Fruit fly (Drosophila melanogaster) whole organism, embryonic: Measurements from ENCODE around the gene Ugt37D1.

Experiments used
- Abd-B ChIP-seq: fragments of 200-800 bp; sonication (Bioruptor generic); optimal IDR thresholded peaks from 2 replicates; lab custom pipeline; 2018; ENCODE audit warnings: missing biosample characterization, mild to moderate bottlenecking, missing genetic modification characterization, moderate library complexity
- Adf1 ChIP-seq: fragments of 200-800 bp; sonication (Bioruptor generic); IDR thresholded peaks from 2 replicates; pipeline ENCODE4 v1.3.6; 2022; ENCODE audit warnings: missing biosample characterization, missing genetic modification characterization
- Antp ChIP-seq: fragments of 200-800 bp; sonication (Bioruptor generic); optimal IDR thresholded peaks from 3 replicates; lab custom pipeline; 2016; ENCODE audit warnings: missing biosample characterization, missing genetic modification characterization
- Awh ChIP-seq: fragments of 200-800 bp; sonication (Bioruptor generic); IDR thresholded peaks from 2 replicates; pipeline ENCODE4, ENCODE4 v1.3.6; 2022; ENCODE audit warnings: missing biosample characterization, missing genetic modification characterization
- CG1024 ChIP-seq: fragments of 200-800 bp; sonication (Bioruptor generic); IDR thresholded peaks from 2 replicates; pipeline ENCODE4 v1.3.6; 2022; ENCODE audit warnings: missing biosample characterization, missing genetic modification characterization
- CG11398 ChIP-seq: fragments of 200-800 bp; sonication (Bioruptor generic); optimal IDR thresholded peaks from 2 replicates; lab custom pipeline; 2016; ENCODE audit warnings: missing biosample characterization, missing genetic modification characterization
- CG12659 ChIP-seq: fragments of 200-800 bp; sonication (Bioruptor generic); optimal IDR thresholded peaks from 3 replicates; lab custom pipeline; 2017; ENCODE audit warnings: mild to moderate bottlenecking, missing biosample characterization, missing genetic modification reagents, missing genetic modification characterization
- CG12942 ChIP-seq: fragments of 200-800 bp; sonication (Bioruptor generic); optimal IDR thresholded peaks from 3 replicates; lab custom pipeline; 2016; ENCODE audit warnings: missing biosample characterization, missing genetic modification characterization
- CG13894 ChIP-seq: fragments of 200-800 bp; sonication (Bioruptor generic); optimal IDR thresholded peaks from 3 replicates; lab custom pipeline; 2018; ENCODE audit warnings: missing biosample characterization, mild to moderate bottlenecking, missing genetic modification characterization, moderate library complexity
- CG14710 ChIP-seq: fragments of 200-800 bp; sonication (Bioruptor generic); optimal IDR thresholded peaks from 3 replicates; lab custom pipeline; 2019; ENCODE audit warnings: missing biosample characterization, mild to moderate bottlenecking, missing genetic modification characterization, moderate library complexity
- CG15073 ChIP-seq: fragments of 200-800 bp; sonication (Bioruptor generic); optimal IDR thresholded peaks from 2 replicates; lab custom pipeline; 2016; ENCODE audit warnings: missing biosample characterization, missing genetic modification characterization
- CG16815 ChIP-seq: fragments of 200-800 bp; sonication (Bioruptor generic); optimal IDR thresholded peaks from 3 replicates; lab custom pipeline; 2017; ENCODE audit warnings: missing biosample characterization, mild to moderate bottlenecking, missing genetic modification characterization
- CG2875 ChIP-seq: fragments of 200-800 bp; sonication (Bioruptor generic); optimal IDR thresholded peaks from 2 replicates; lab custom pipeline; 2017; ENCODE audit warnings: missing biosample characterization, mild to moderate bottlenecking, missing genetic modification characterization, missing genetic modification reagents
- CG3163 ChIP-seq: fragments of 200-800 bp; sonication (Bioruptor generic); optimal IDR thresholded peaks from 3 replicates; lab custom pipeline; 2016; ENCODE audit warnings: missing biosample characterization, missing genetic modification characterization
- CG4328 ChIP-seq: fragments of 200-800 bp; sonication (Bioruptor generic); optimal IDR thresholded peaks from 3 replicates; lab custom pipeline; 2017; ENCODE audit warnings: missing biosample characterization, missing genetic modification reagents, missing genetic modification characterization
- CG43689 ChIP-seq: fragments of 200-800 bp; sonication (Bioruptor generic); IDR thresholded peaks from 2 replicates; pipeline ENCODE4 v1.3.6; 2022; ENCODE audit warnings: missing biosample characterization, missing genetic modification characterization
- CG5953 ChIP-seq: fragments of 200-800 bp; sonication (Bioruptor generic); IDR thresholded peaks from 2 replicates; pipeline ENCODE4 v1.3.6; 2022; ENCODE audit warnings: missing biosample characterization, missing genetic modification characterization
- CG6791 ChIP-seq: fragments of 200-800 bp; sonication (Bioruptor generic); IDR thresholded peaks from 3 replicates; pipeline ENCODE4 v1.3.6; 2022; ENCODE audit warnings: missing biosample characterization, missing genetic modification characterization; ENCODE audit not compliant: partially characterized antibody
- CG6813 ChIP-seq: fragments of 200-800 bp; sonication (Bioruptor generic); optimal IDR thresholded peaks from 2 replicates; lab custom pipeline; 2017; ENCODE audit warnings: missing biosample characterization, missing genetic modification characterization, mild to moderate bottlenecking, moderate library complexity, missing genetic modification reagents
- CG7357 ChIP-seq: fragments of 200-800 bp; sonication (Bioruptor generic); IDR thresholded peaks from 3 replicates; pipeline ENCODE4 v1.3.6; 2022; ENCODE audit warnings: missing biosample characterization, missing genetic modification characterization
- CG7745 ChIP-seq: fragments of 200-800 bp; sonication (Bioruptor generic); optimal IDR thresholded peaks from 2 replicates; lab custom pipeline; 2018; ENCODE audit warnings: missing biosample characterization, mild to moderate bottlenecking, missing genetic modification characterization, moderate library complexity
- CG8478 ChIP-seq: fragments of >200 bp; optimal IDR thresholded peaks from 2 replicates; lab custom pipeline; 2018
- CG8944 ChIP-seq: fragments of 200-800 bp; sonication (Bioruptor generic); optimal IDR thresholded peaks from 3 replicates; lab custom pipeline; 2016; ENCODE audit warnings: missing biosample characterization, missing genetic modification characterization
- CkIIα-i1 ChIP-seq: fragments of 200-800 bp; sonication (Bioruptor generic); IDR thresholded peaks from 2 replicates; pipeline ENCODE4 v1.3.6; 2022; ENCODE audit warnings: missing biosample characterization, missing genetic modification characterization
- Dll ChIP-seq: fragments of 200-800 bp; sonication (Bioruptor generic); IDR thresholded peaks from 4 replicates; pipeline ENCODE4 v1.3.6; 2022; ENCODE audit warnings: missing biosample characterization, missing genetic modification characterization; ENCODE audit not compliant: partially characterized antibody
- Fer1 ChIP-seq: fragments of 200-800 bp; sonication (Bioruptor generic); optimal IDR thresholded peaks from 2 replicates; lab custom pipeline; 2017; ENCODE audit warnings: missing biosample characterization, mild to moderate bottlenecking, missing genetic modification characterization
- Fer2 ChIP-seq: fragments of 200-800 bp; sonication (Bioruptor generic); optimal IDR thresholded peaks from 2 replicates; lab custom pipeline; 2018; ENCODE audit warnings: missing biosample characterization, mild to moderate bottlenecking, missing genetic modification characterization, moderate library complexity
- Lhr ChIP-seq: fragments of 200-800 bp; sonication (Bioruptor generic); optimal IDR thresholded peaks from 3 replicates; lab custom pipeline; 2017; ENCODE audit warnings: mild to moderate bottlenecking, missing biosample characterization, missing genetic modification reagents, missing genetic modification characterization
- NfI ChIP-seq: fragments of 200-800 bp; sonication (Bioruptor generic); optimal IDR thresholded peaks from 3 replicates; lab custom pipeline; 2018; ENCODE audit warnings: missing biosample characterization, mild to moderate bottlenecking, missing genetic modification characterization, moderate library complexity
- Oaz ChIP-seq: fragments of 200-800 bp; sonication (Bioruptor generic); IDR thresholded peaks from 2 replicates; pipeline ENCODE4 v1.3.6; 2022; ENCODE audit warnings: missing biosample characterization, missing genetic modification characterization
- Ptx1 ChIP-seq: fragments of 200-800 bp; sonication (Bioruptor generic); IDR thresholded peaks from 2 replicates; pipeline ENCODE4 v1.3.6; 2022; ENCODE audit warnings: missing biosample characterization, missing genetic modification characterization
- Sry-δ ChIP-seq: fragments of 200-800 bp; sonication (Bioruptor generic); optimal IDR thresholded peaks from 2 replicates; lab custom pipeline; 2016; ENCODE audit warnings: missing biosample characterization, missing genetic modification characterization
- ac ChIP-seq: fragments of 200-800 bp; sonication (Bioruptor generic); optimal IDR thresholded peaks from 3 replicates; lab custom pipeline; 2017; ENCODE audit warnings: missing biosample characterization, mild to moderate bottlenecking, missing genetic modification characterization
- ash1 ChIP-seq: fragments of 200-800 bp; sonication (Bioruptor generic); optimal IDR thresholded peaks from 2 replicates; lab custom pipeline; 2018; ENCODE audit warnings: missing biosample characterization, mild to moderate bottlenecking, missing genetic modification characterization
- bcd ChIP-seq: fragments of 200-800 bp; sonication (Bioruptor generic); optimal IDR thresholded peaks from 2 replicates; lab custom pipeline; 2017; ENCODE audit warnings: missing biosample characterization, mild to moderate bottlenecking, missing genetic modification characterization
- bowl ChIP-seq: fragments of 200-800 bp; sonication (Bioruptor generic); IDR thresholded peaks from 2 replicates; pipeline ENCODE4 v1.3.6; 2022; ENCODE audit warnings: missing biosample characterization, missing genetic modification characterization
- cas ChIP-seq: fragments of 200-800 bp; sonication (Bioruptor generic); IDR thresholded peaks from 2 replicates; pipeline ENCODE4 v1.3.6; 2022; ENCODE audit warnings: missing biosample characterization, missing genetic modification characterization
- danr ChIP-seq: fragments of 200-800 bp; sonication (Bioruptor generic); IDR thresholded peaks from 2 replicates; pipeline ENCODE4 v1.3.6; 2022; ENCODE audit warnings: missing biosample characterization, missing genetic modification characterization
- emc ChIP-seq: fragments of 200-800 bp; sonication (Bioruptor generic); optimal IDR thresholded peaks from 2 replicates; lab custom pipeline; 2016; ENCODE audit warnings: missing biosample characterization, missing genetic modification characterization
- fd96Cb ChIP-seq: fragments of 200-800 bp; sonication (Bioruptor generic); optimal IDR thresholded peaks from 2 replicates; lab custom pipeline; 2018; ENCODE audit warnings: missing biosample characterization, mild to moderate bottlenecking, missing genetic modification characterization, moderate library complexity
- fu2 ChIP-seq: fragments of 200-800 bp; sonication (Bioruptor generic); optimal IDR thresholded peaks from 2 replicates; lab custom pipeline; 2016; ENCODE audit warnings: missing biosample characterization, missing genetic modification characterization
- knrl ChIP-seq: fragments of 200-800 bp; sonication (Bioruptor generic); IDR thresholded peaks from 3 replicates; pipeline ENCODE4 v1.3.6; 2022; ENCODE audit warnings: missing biosample characterization, missing genetic modification characterization; ENCODE audit not compliant: partially characterized antibody
- nerfin-2 ChIP-seq: fragments of 200-800 bp; sonication (Bioruptor generic); IDR thresholded peaks from 2 replicates; pipeline ENCODE4 v1.3.6; 2022; ENCODE audit warnings: missing biosample characterization, missing genetic modification characterization; ENCODE audit not compliant: partially characterized antibody
- pros ChIP-seq: fragments of 200-800 bp; sonication (Bioruptor generic); optimal IDR thresholded peaks from 3 replicates; lab custom pipeline; 2019; ENCODE audit warnings: missing biosample characterization, mild to moderate bottlenecking, missing genetic modification characterization, moderate library complexity
- slp2 ChIP-seq: fragments of 200-800 bp; sonication (Bioruptor generic); optimal IDR thresholded peaks from 2 replicates; lab custom pipeline; 2016; ENCODE audit warnings: missing biosample characterization, missing genetic modification characterization
- tgo ChIP-seq: fragments of 200-800 bp; sonication (Bioruptor generic); IDR thresholded peaks from 3 replicates; pipeline ENCODE4 v1.3.6; 2022; ENCODE audit warnings: missing biosample characterization, missing genetic modification characterization
- tin ChIP-seq: fragments of 200-800 bp; sonication (Bioruptor generic); optimal IDR thresholded peaks from 3 replicates; lab custom pipeline; 2016; ENCODE audit warnings: missing biosample characterization, missing genetic modification characterization
- tna ChIP-seq: fragments of 200-800 bp; sonication (Bioruptor generic); IDR thresholded peaks from 2 replicates; pipeline ENCODE4 v1.3.6; 2022; ENCODE audit warnings: missing biosample characterization, missing genetic modification characterization; ENCODE audit not compliant: partially characterized antibody
- usp ChIP-seq: fragments of >200 bp; optimal IDR thresholded peaks from 2 replicates; lab custom pipeline; 2017; ENCODE audit warnings: missing biosample characterization, missing genetic modification characterization

Ugt37D1 gene

DNA sequence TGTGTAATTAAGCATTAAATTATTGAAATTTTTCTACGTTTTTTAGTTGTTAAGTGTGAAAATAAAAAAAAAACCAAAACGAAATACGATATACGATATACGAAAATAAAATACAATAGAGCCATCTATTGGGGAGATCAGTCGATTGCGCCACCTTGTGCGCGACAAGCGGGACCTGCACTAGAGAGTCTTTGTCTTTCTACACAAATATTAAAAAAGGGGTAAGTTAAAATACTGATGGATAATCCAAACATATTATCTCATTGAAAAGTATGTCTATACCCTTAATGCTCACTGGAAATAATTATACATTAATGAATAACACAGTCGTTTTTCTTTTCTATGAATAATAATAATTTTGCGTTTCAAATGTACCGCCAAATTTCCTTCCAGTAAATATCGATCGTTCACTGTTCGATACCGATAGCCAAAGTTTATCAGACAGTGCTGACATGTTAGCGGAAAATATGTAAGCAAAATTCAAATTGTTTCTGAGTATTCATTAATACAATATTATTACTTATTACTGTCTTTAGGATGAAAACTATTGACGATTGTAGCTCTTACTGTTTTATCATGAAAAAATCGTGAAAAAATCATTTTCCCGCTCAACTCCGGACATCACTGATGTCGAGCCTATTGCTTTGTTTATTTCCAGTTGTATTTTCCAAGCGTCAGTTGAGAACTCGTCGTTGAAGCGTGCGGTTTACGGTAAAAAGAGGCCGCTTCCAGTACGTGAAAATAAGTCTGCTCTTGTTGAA, 17.3 kb downstream of the Ugt37D1 start, which contains the start of gene mdy (continued):
- TF ChIP-seq tna (GFP tag; lab: Robert Waterston, UW) = no peak
- TF ChIP-seq CG7745 = no peak
- no peak for TF ChIP-seq CG15073 (GFP tag; lab: Kevin White, UChicago)
- no peak for TF ChIP-seq Fer2
- 0 out of 2 replicates have a peak, but pooled peaks have one; percentile 12 for TF ChIP-seq Oaz (GFP tag; lab: Robert Waterston, UW)
- TF ChIP-seq bowl (GFP tag; lab: Robert Waterston, UW) = no peak
- no peak for TF ChIP-seq CG2875 (GFP tag; lab: Kevin White, UChicago)
- TF ChIP-seq fu2 (GFP tag; lab: Kevin White, UChicago) = peak; percentile 52
- TF ChIP-seq slp2 = peak; percentile 30
- 0 out of 2 replicates have a peak, but pooled peaks have one; percentile 13 for TF ChIP-seq Awh (GFP tag; lab: Robert Waterston, UW)
- peak; percentile 28 for TF ChIP-seq bcd (GFP tag; lab: Kevin White, UChicago)
- TF ChIP-seq CG14710 (tag; lab: Kevin White, UChicago) = peak; percentile 58
- peak; percentile 56 for TF ChIP-seq Antp
- no peak; the same call in 1 of the 3 replicates for TF ChIP-seq knrl
- peak; percentile 7 for TF ChIP-seq Abd-B (GFP tag; lab: Kevin White, UChicago)
- TF ChIP-seq CG8478 = no peak
- TF ChIP-seq danr (GFP tag; lab: Robert Waterston, UW) = 0 out of 2 replicates have a peak, but pooled peaks have one; percentile 6
- TF ChIP-seq CG13894 (tag; lab: Kevin White, UChicago) = no peak
- TF ChIP-seq CG3163 = no peak
- TF ChIP-seq Lhr (GFP tag; lab: Kevin White, UChicago) = peak; percentile 79
- peak; percentile 27; the same call in 1 of the 2 replicates for TF ChIP-seq CG1024 (GFP tag; lab: Robert Waterston, UW)
- TF ChIP-seq CkIIα-i1 = no peak
- no peak for TF ChIP-seq CG6791
- peak; percentile 46 for TF ChIP-seq Ptx1 (GFP tag; lab: Robert Waterston, UW)
- no peak for TF ChIP-seq usp
- no peak for TF ChIP-seq Fer1 (GFP tag; lab: Kevin White, UChicago)
- TF ChIP-seq CG12942 (GFP tag; lab: Kevin White, UChicago) = peak; percentile 39
- peak; percentile 12 for TF ChIP-seq fd96Cb (tag; lab: Kevin White, UChicago)
- TF ChIP-seq ac = no peak
- TF ChIP-seq cas (GFP tag; lab: Robert Waterston, UW) = peak; percentile 52; the same call in 1 of the 2 replicates
- TF ChIP-seq CG8944 (GFP tag; lab: Kevin White, UChicago) = peak; percentile 47
- TF ChIP-seq nerfin-2 (GFP tag; lab: Robert Waterston, UW) = peak; percentile 44; the same call in 1 of the 2 replicates
- TF ChIP-seq CG16815 (GFP tag; lab: Kevin White, UChicago) = no peak
- TF ChIP-seq Adf1 (GFP tag; lab: Robert Waterston, UW) = no peak; the same call in 1 of the 2 replicates
- TF ChIP-seq Sry-δ = peak; percentile 63
- TF ChIP-seq CG12659 (GFP tag; lab: Kevin White, UChicago) = peak; percentile 55
- peak; percentile 0 for TF ChIP-seq CG4328
- peak; percentile 33 for TF ChIP-seq NfI (GFP tag; lab: Kevin White, UChicago)
- TF ChIP-seq CG6813 (GFP tag; lab: Kevin White, UChicago) = no peak
- no peak for TF ChIP-seq pros (GFP tag; lab: Kevin White, UChicago)
- TF ChIP-seq CG5953 (GFP tag; lab: Robert Waterston, UW) = no peak
- TF ChIP-seq tgo (GFP tag; lab: Robert Waterston, UW) = peak; percentile 53
- TF ChIP-seq emc (GFP tag; lab: Kevin White, UChicago) = no peak
- TF ChIP-seq ash1 = no peak
- TF ChIP-seq CG43689 (GFP tag; lab: Robert Waterston, UW) = no peak
- peak; percentile 50 for TF ChIP-seq tin
- no peak for TF ChIP-seq CG7357 (GFP tag; lab: Robert Waterston, UW)
- no peak for TF ChIP-seq CG11398 (GFP tag; lab: Kevin White, UChicago)
- peak; percentile 69 for TF ChIP-seq Dll (GFP tag; lab: Robert Waterston, UW)
